Worm (Caenorhabditis elegans): ENCODE measurements around the gene C38C10.3.

C38C10.3 gene

ce11 chrIII:9393114-9393780, 7.8 kb upstream of the C38C10.3 start, which contains the start of the genes gpr-2 and rgr-1 (continued):
- TF ChIP-seq egl-44 (GFP tag; IDR thresholded peaks at IDR 0.05) (no peak), tlf-1 (GFP tag; optimal IDR thresholded peaks at IDR 0.05) (peak; percentile 90), ekl-4 (GFP tag; IDR thresholded peaks at IDR 0.05) (peak; percentile 89), F52B5.7 (tag; optimal IDR thresholded peaks at IDR 0.05) (no peak), hmg-20 (GFP tag; IDR thresholded peaks at IDR 0.05) (no peak), repo-1 (tag; optimal IDR thresholded peaks at IDR 0.05) (no peak), mcd-1 (GFP tag; IDR thresholded peaks at IDR 0.05) (peak; percentile 80), unc-62 (GFP tag; optimal IDR thresholded peaks at IDR 0.05) (no peak), B0019.2 (GFP tag; conservative IDR thresholded peaks at IDR 0.05) (peak; percentile 79), tbp1 (GFP tag; optimal IDR thresholded peaks at IDR 0.05) (peak; percentile 58), ZK185.1 (tag; optimal IDR thresholded peaks at IDR 0.05; ENCODE audit: poor library complexity, severe bottlenecking) (no peak), lin-54 (GFP tag; optimal IDR thresholded peaks at IDR 0.05) (peak; percentile 83), nhr-120 (GFP tag; IDR thresholded peaks at IDR 0.05) (no peak), him-1 (tag; optimal IDR thresholded peaks at IDR 0.05) (peak; percentile 32), let-526 (GFP tag; IDR thresholded peaks at IDR 0.05) (no peak), akir-1 (GFP tag; optimal IDR thresholded peaks at IDR 0.05) (no peak), lag-1 (GFP tag; IDR thresholded peaks at IDR 0.05) (no peak), ceh-91 (GFP tag; IDR thresholded peaks at IDR 0.05) (peak; percentile 95), aptf-2 (GFP tag; conservative IDR thresholded peaks at IDR 0.05) (0 out of 2 replicates have a peak, but pooled peaks have one; percentile 44), unc-130 (GFP tag; optimal IDR thresholded peaks at IDR 0.05) (peak; percentile 82), xnd-1 (tag; optimal IDR thresholded peaks at IDR 0.05) (peak; percentile 91), hsf-1 (GFP tag; IDR thresholded peaks at IDR 0.05) (peak; percentile 90), ceh-79 (tag; optimal IDR thresholded peaks at IDR 0.05) (no peak), sdz-38 (tag; optimal IDR thresholded peaks at IDR 0.05) (no peak), egl-18 (GFP tag; IDR thresholded peaks at IDR 0.05) (no peak), B0336.3 (GFP tag; IDR thresholded peaks at IDR 0.05) (peak; percentile 56; the same call in 1 of the 2 replicates), ztf-28 (GFP tag; IDR thresholded peaks at IDR 0.05) (no peak), attf-3 (GFP tag; conservative IDR thresholded peaks at IDR 0.05) (peak; percentile 37; the same call in 1 of the 2 replicates), B0261.1 (tag; optimal IDR thresholded peaks at IDR 0.05) (no peak), B0035.1 (tag; optimal IDR thresholded peaks at IDR 0.05) (no peak)

ce11 chrIII:9390924-9391323, 5.5 kb upstream of the C38C10.3 start:
- TF ChIP-seq mel-28 (tag; optimal IDR thresholded peaks at IDR 0.05; ENCODE audit: borderline replicate concordance), result no peak
- TF ChIP-seq F22D6.2 (tag; optimal IDR thresholded peaks at IDR 0.05), result no peak
- TF ChIP-seq pha-4 (tag; optimal IDR thresholded peaks at IDR 0.05), result no peak
- TF ChIP-seq attf-5 (GFP tag; optimal IDR thresholded peaks at IDR 0.05), result no peak
- no peak for TF ChIP-seq zim-3 (tag; optimal IDR thresholded peaks at IDR 0.05)
- no peak for TF ChIP-seq ztf-22 (GFP tag; optimal IDR thresholded peaks at IDR 0.05)
- peak; percentile 73; the same call in 1 of the 2 replicates for TF ChIP-seq hsf-1 (GFP tag; IDR thresholded peaks at IDR 0.05)
- TF ChIP-seq F57C9.4 (tag; optimal IDR thresholded peaks at IDR 0.05), result no peak
- TF ChIP-seq attf-6 (GFP tag; IDR thresholded peaks at IDR 0.05), result peak; percentile 61
- no peak for TF ChIP-seq hlh-26 (GFP tag; conservative IDR thresholded peaks at IDR 0.05)
- no peak for TF ChIP-seq die-1 (tag; optimal IDR thresholded peaks at IDR 0.05)
- TF ChIP-seq rpc-1 (optimal IDR thresholded peaks at IDR 0.05), result no peak
- TF ChIP-seq rpc-1 (tag; optimal IDR thresholded peaks at IDR 0.05), result no peak
- TF ChIP-seq T07F8.4 (tag; optimal IDR thresholded peaks at IDR 0.05), result no peak
- no peak for TF ChIP-seq dox-1 (GFP tag; IDR thresholded peaks at IDR 0.05)
- TF ChIP-seq lir-1 (GFP tag; conservative IDR thresholded peaks at IDR 0.05), result no peak
- TF ChIP-seq let-607 (tag; optimal IDR thresholded peaks at IDR 0.05), result no peak
- TF ChIP-seq nhr-90 (tag; optimal IDR thresholded peaks at IDR 0.05), result no peak
- peak; percentile 79 for TF ChIP-seq Y53G8AR.9 (GFP tag; conservative IDR thresholded peaks at IDR 0.05)
- 0 out of 2 replicates have a peak, but pooled peaks have one; percentile 30 for TF ChIP-seq ceh-100 (GFP tag; IDR thresholded peaks at IDR 0.05)
- TF ChIP-seq Y56A3A.18 (GFP tag; IDR thresholded peaks at IDR 0.05), result no peak

All from whole organism, young adult.